Fruit fly (Drosophila melanogaster): Measurements from ENCODE around the gene Acox3.

Acox3 gene

dm6 chr2L:6473076-6474037, 25.2 kb upstream of the Acox3 start, which contains the start of gene mmy (continued):
- peak; percentile 64 for TF ChIP-seq gro (GFP tag; optimal IDR thresholded peaks at IDR 0.05)
- no peak for TF ChIP-seq chif (GFP tag; optimal IDR thresholded peaks at IDR 0.05)
- TF ChIP-seq dm (GFP tag; optimal IDR thresholded peaks at IDR 0.05), result peak; percentile 34
- peak; percentile 10 for TF ChIP-seq CG9609 (GFP tag; optimal IDR thresholded peaks at IDR 0.05)
- TF ChIP-seq ftz-f1 (GFP tag; optimal IDR thresholded peaks at IDR 0.05), result peak; percentile 29
- TF ChIP-seq H2.0 (GFP tag; IDR thresholded peaks at IDR 0.05), result no peak; the same call in 1 of the 2 replicates
- TF ChIP-seq CG10462 (GFP tag; optimal IDR thresholded peaks at IDR 0.05), result no peak
- no peak for TF ChIP-seq MTF-1 (GFP tag; optimal IDR thresholded peaks at IDR 0.05; ENCODE audit: borderline replicate concordance)
- no peak for TF ChIP-seq CG7372 (GFP tag; IDR thresholded peaks at IDR 0.05)
- peak; percentile 12 for TF ChIP-seq CrebB (tag; optimal IDR thresholded peaks at IDR 0.05)
- TF ChIP-seq so (GFP tag; IDR thresholded peaks at IDR 0.05), result peak; percentile 50; the same call in 2 of the 3 replicates
- no peak for TF ChIP-seq CG2202 (tag; optimal IDR thresholded peaks at IDR 0.05)
- peak; percentile 41 for TF ChIP-seq btn (GFP tag; optimal IDR thresholded peaks at IDR 0.05)
- peak; percentile 31 for TF ChIP-seq CG10209 (GFP tag; optimal IDR thresholded peaks at IDR 0.05)
- TF ChIP-seq CG15269 (tag; optimal IDR thresholded peaks at IDR 0.05), result peak; percentile 72
- TF ChIP-seq usp (GFP tag; optimal IDR thresholded peaks at IDR 0.05), result no peak
- TF ChIP-seq Jarid2 (GFP tag; optimal IDR thresholded peaks at IDR 0.05), result peak; percentile 71
- TF ChIP-seq bigmax (GFP tag; optimal IDR thresholded peaks at IDR 0.05), result peak; percentile 36
- peak; percentile 14 for TF ChIP-seq CG16863 (GFP tag; optimal IDR thresholded peaks at IDR 0.05)
- peak; percentile 56 for TF ChIP-seq Hmr (GFP tag; optimal IDR thresholded peaks at IDR 0.05)
- peak; percentile 27 for TF ChIP-seq NfI (GFP tag; optimal IDR thresholded peaks at IDR 0.05)
- peak; percentile 31 for TF ChIP-seq pho (GFP tag; optimal IDR thresholded peaks at IDR 0.05)
- TF ChIP-seq CG4730 (GFP tag; IDR thresholded peaks at IDR 0.05), result 0 out of 2 replicates have a peak, but pooled peaks have one; percentile 34
- TF ChIP-seq CG15011 (GFP tag; optimal IDR thresholded peaks at IDR 0.05), result peak; percentile 6
- peak; percentile 52 for TF ChIP-seq CG30403 (GFP tag; optimal IDR thresholded peaks at IDR 0.05)
- TF ChIP-seq E2f2 (GFP tag; IDR thresholded peaks at IDR 0.05), result peak; percentile 45; the same call in 1 of the 2 replicates
- peak; percentile 27 for TF ChIP-seq tio (GFP tag; optimal IDR thresholded peaks at IDR 0.05)
- TF ChIP-seq PHDP (tag; optimal IDR thresholded peaks at IDR 0.05), result peak; percentile 73
- peak; percentile 57; the same call in 2 of the 3 replicates for TF ChIP-seq tgo (GFP tag; IDR thresholded peaks at IDR 0.05)
- peak; percentile 39 for TF ChIP-seq CG3163 (GFP tag; optimal IDR thresholded peaks at IDR 0.05)
- no peak for TF ChIP-seq CG31388 (GFP tag; optimal IDR thresholded peaks at IDR 0.05)
- peak; percentile 43 for TF ChIP-seq BEAF-32 (GFP tag; optimal IDR thresholded peaks at IDR 0.05)
- no peak for TF ChIP-seq CG2889 (GFP tag; IDR thresholded peaks at IDR 0.05)
- TF ChIP-seq sens-2 (GFP tag; IDR thresholded peaks at IDR 0.05), result 0 out of 2 replicates have a peak, but pooled peaks have one; percentile 14
- TF ChIP-seq ssp (GFP tag; IDR thresholded peaks at IDR 0.05), result no peak
- TF ChIP-seq dimm (GFP tag; IDR thresholded peaks at IDR 0.05), result no peak
- peak; percentile 27 for TF ChIP-seq wek (GFP tag; optimal IDR thresholded peaks at IDR 0.05)
- no peak for TF ChIP-seq CG8290 (GFP tag; optimal IDR thresholded peaks at IDR 0.05)
- peak in 1 of 2 experiments; percentile 68 for TF ChIP-seq CG8290 (tag; optimal IDR thresholded peaks at IDR 0.05)
- peak; percentile 44; the same call in 1 of the 3 replicates for TF ChIP-seq Opbp (GFP tag; IDR thresholded peaks at IDR 0.05; ENCODE audit: partially characterized antibody)
- TF ChIP-seq CG8944 (GFP tag; optimal IDR thresholded peaks at IDR 0.05), result peak; percentile 19
- peak; percentile 64 for TF ChIP-seq CTCF (GFP tag; optimal IDR thresholded peaks at IDR 0.05)
- TF ChIP-seq az2 (GFP tag; optimal IDR thresholded peaks at IDR 0.05), result peak; percentile 43
- peak; percentile 17 for TF ChIP-seq crc (GFP tag; optimal IDR thresholded peaks at IDR 0.05)
- peak; percentile 72 for TF ChIP-seq chm (GFP tag; IDR thresholded peaks at IDR 0.05)
- TF ChIP-seq CG10147 (GFP tag; optimal IDR thresholded peaks at IDR 0.05), result no peak
- TF ChIP-seq CG13287 (GFP tag; IDR thresholded peaks at IDR 0.05; ENCODE audit: partially characterized antibody), result peak; percentile 55
- no peak for TF ChIP-seq cad (GFP tag; optimal IDR thresholded peaks at IDR 0.05)
- TF ChIP-seq Dip3 (GFP tag; optimal IDR thresholded peaks at IDR 0.05), result no peak
- peak; percentile 19 for TF ChIP-seq mam (GFP tag; optimal IDR thresholded peaks at IDR 0.05)

All from whole organism, embryonic.